Worm (Caenorhabditis elegans) whole organism, midembryonic: ENCODE measurements around the gene sru-37.

Experiments used
- cog-1 ChIP-seq: sonication (generic microtip); optimal IDR thresholded peaks from 2 replicates; lab custom pipeline; 2016; ENCODE audit warnings: missing genetic modification characterization, missing compliant biosample characterization
- flt-1 ChIP-seq: fragments of 200-800 bp; sonication (Bioruptor generic); IDR thresholded peaks from 2 replicates; pipeline ENCODE4 v1.3.6; 2022; ENCODE audit warnings: missing genetic modification characterization, missing compliant biosample characterization
- klf-2 ChIP-seq: fragments of 200-800 bp; sonication (Bioruptor generic); conservative IDR thresholded peaks from 2 replicates; pipeline ENCODE4 v1.3.6; 2022; ENCODE audit warnings: missing genetic modification reagents, missing genetic modification characterization, missing compliant biosample characterization
- med-1 ChIP-seq: sonication (generic microtip); optimal IDR thresholded peaks from 2 replicates; lab custom pipeline; 2017; ENCODE audit warnings: missing genetic modification characterization, mild to moderate bottlenecking, missing compliant biosample characterization, antibody characterized with exemption, missing genetic modification reagents; ENCODE audit not compliant: insufficient read depth
- ref-1 ChIP-seq: fragments of 200-800 bp; sonication (Bioruptor generic); conservative IDR thresholded peaks from 2 replicates; pipeline ENCODE4 v1.3.6; 2022; ENCODE audit warnings: missing genetic modification reagents, missing genetic modification characterization, missing compliant biosample characterization
- tab-1 ChIP-seq: fragments of 200-800 bp; sonication (Bioruptor generic); IDR thresholded peaks from 2 replicates; pipeline ENCODE4 v1.3.6; 2022; ENCODE audit warnings: missing genetic modification characterization, missing compliant biosample characterization
- ztf-23 ChIP-seq: fragments of 200-800 bp; sonication (Bioruptor generic); IDR thresholded peaks from 2 replicates; pipeline ENCODE4 v1.3.6; 2022; ENCODE audit warnings: missing genetic modification reagents, missing genetic modification characterization, missing compliant biosample characterization
- ztf-29 ChIP-seq: fragments of 200-800 bp; sonication (Bioruptor generic); IDR thresholded peaks from 2 replicates; pipeline ENCODE4 v1.3.6; 2022; ENCODE audit warnings: missing genetic modification reagents, missing genetic modification characterization, missing compliant biosample characterization

ce11 chrV:9767941-9768340 is 37.3 kb upstream of the sru-37 start:
- TF ChIP-seq tab-1 (GFP tag; lab: Robert Waterston, UW) (no peak), flt-1 (no peak), med-1 (no peak), klf-2 (GFP tag; lab: Robert Waterston, UW) (no peak), cog-1 (tag; lab: Kevin White, UChicago) (no peak), ztf-29 (no peak), ztf-23 (GFP tag; lab: Robert Waterston, UW) (no peak), ref-1 (GFP tag; lab: Robert Waterston, UW) (no peak)
